Fruit fly (Drosophila melanogaster): ENCODE data around the gene CG2663.

DNA sequence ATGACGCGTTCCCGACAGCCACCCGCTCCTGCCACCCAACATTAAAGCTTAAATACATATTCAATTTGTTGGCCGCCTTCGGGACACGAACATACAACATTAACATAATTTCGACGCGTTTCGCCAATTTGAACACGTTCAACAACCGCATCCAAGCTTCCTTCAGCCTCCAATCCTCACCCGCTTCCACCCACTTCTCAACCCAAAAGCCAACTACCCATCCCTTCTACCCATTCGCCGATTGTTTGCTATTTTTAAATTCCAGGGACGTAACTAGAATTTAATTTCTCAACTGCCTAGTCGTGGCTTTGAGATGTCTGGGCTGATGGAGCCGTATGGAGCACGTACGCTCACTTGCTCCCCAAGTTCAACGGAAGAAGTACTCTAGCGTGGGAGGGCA lies 25.9 kb upstream of the CG2663 start:
- TF ChIP-seq OdsH (GFP tag; optimal IDR thresholded peaks at IDR 0.05): no peak
- no peak for TF ChIP-seq usp (GFP tag; optimal IDR thresholded peaks at IDR 0.05)
- no peak for TF ChIP-seq dl (GFP tag; optimal IDR thresholded peaks at IDR 0.05; ENCODE audit: insufficient read depth in 1 of 2, partially characterized antibody in 2 of 2)
- no peak for TF ChIP-seq fru (GFP tag; optimal IDR thresholded peaks at IDR 0.05)
- no peak for TF ChIP-seq Sp1 (GFP tag; optimal IDR thresholded peaks at IDR 0.05)
- no peak for TF ChIP-seq pan (optimal IDR thresholded peaks at IDR 0.05)
- no peak for TF ChIP-seq N (GFP tag; optimal IDR thresholded peaks at IDR 0.05)
- TF ChIP-seq Myc (optimal IDR thresholded peaks at IDR 0.05): no peak
- no peak for TF ChIP-seq Abd-B (GFP tag; optimal IDR thresholded peaks at IDR 0.05)
